Worm (Caenorhabditis elegans) whole organism, L1 larva: ENCODE measurements around the gene str-43.

ENCODE experiments used
- C04F5.9 ChIP-seq: sonication (generic microtip); optimal IDR thresholded peaks from 2 replicates; lab custom pipeline; 2016; ENCODE audit warnings: missing genetic modification characterization, missing compliant biosample characterization
- C34B4.2 ChIP-seq: sonication (generic microtip); optimal IDR thresholded peaks from 2 replicates; lab custom pipeline; 2017; ENCODE audit warnings: mild to moderate bottlenecking, missing genetic modification characterization, missing compliant biosample characterization
- F16B12.6 ChIP-seq: fragments of 150-350 bp; optimal IDR thresholded peaks from 2 replicates; lab custom pipeline; 2014; ENCODE audit warnings: missing biosample characterization, missing genetic modification characterization
- Y116A8C.19 ChIP-seq: sonication (generic microtip); optimal IDR thresholded peaks from 2 replicates; lab custom pipeline; 2016; ENCODE audit warnings: missing compliant biosample characterization, missing genetic modification characterization, borderline replicate concordance
- aha-1 ChIP-seq: fragments of 150-350 bp; optimal IDR thresholded peaks from 2 replicates; lab custom pipeline; 2014; ENCODE audit warnings: missing biosample characterization, missing genetic modification characterization
- ama-1 ChIP-seq: fragments of 150-350 bp; optimal IDR thresholded peaks from 2 replicates; lab custom pipeline; 2014
- ceh-82 ChIP-seq, 3 experiments: fragments of 150-350 bp in 1 of 3; sonication (generic microtip) in 2 of 3; optimal IDR thresholded peaks; 2 replicates each; lab custom pipeline; 2014 to 2017; ENCODE audit warnings: missing biosample characterization in 3 of 3, missing genetic modification characterization in 3 of 3
- ceh-88 ChIP-seq: fragments of 200-800 bp; sonication (Bioruptor generic); IDR thresholded peaks from 2 replicates; pipeline ENCODE4 v1.3.6; 2022; ENCODE audit warnings: missing genetic modification characterization, missing compliant biosample characterization
- dpl-1 ChIP-seq, 3 experiments: fragments of 150-350 bp in 2 of 3; sonication (generic microtip) in 1 of 3; optimal IDR thresholded peaks; 2 replicates each; lab custom pipeline; 2014 to 2017; ENCODE audit warnings: missing biosample characterization in 3 of 3, missing genetic modification characterization in 3 of 3, missing genetic modification reagents in 3 of 3
- dsc-1 ChIP-seq: sonication (generic microtip); optimal IDR thresholded peaks from 2 replicates; lab custom pipeline; 2016; ENCODE audit warnings: mild to moderate bottlenecking, missing genetic modification characterization, missing compliant biosample characterization
- efl-1 ChIP-seq, 4 experiments: fragments of 150-350 bp; optimal IDR thresholded peaks in 3 of 4; peaks in 1 of 4; 1 replicate in 1 of 4; 2 replicates in 3 of 4; lab custom pipeline; 2014; ENCODE audit warnings: missing biosample characterization in 2 of 4, missing genetic modification characterization in 2 of 4, missing genetic modification reagents in 2 of 4
- efl-3 ChIP-seq: fragments of 200-800 bp; sonication (Bioruptor generic); optimal IDR thresholded peaks from 2 replicates; lab custom pipeline; 2018; ENCODE audit warnings: mild to moderate bottlenecking, missing genetic modification characterization, missing compliant biosample characterization
- egl-13 ChIP-seq: sonication (generic microtip); optimal IDR thresholded peaks from 2 replicates; lab custom pipeline; 2016; ENCODE audit warnings: missing genotype, missing genetic modification reagents, missing genetic modification characterization, missing compliant biosample characterization
- egl-27 ChIP-seq, 2 experiments: fragments of 150-350 bp in 1 of 2; sonication (generic microtip); optimal IDR thresholded peaks; 3 replicates each; lab custom pipeline; 2017 to 2018; ENCODE audit warnings: missing biosample characterization in 2 of 2, missing genetic modification characterization in 2 of 2, missing genetic modification reagents in 2 of 2
- elt-3 ChIP-seq, 6 experiments: fragments of 150-350 bp in 1 of 6; sonication (generic microtip); optimal IDR thresholded peaks; 2 replicates each; lab custom pipeline; 2017 to 2018; ENCODE audit warnings: missing biosample characterization in 6 of 6, missing genetic modification characterization in 6 of 6, inconsistent platforms in 1 of 6
- fos-1 ChIP-seq: fragments of 150-350 bp; optimal IDR thresholded peaks from 2 replicates; lab custom pipeline; 2014; ENCODE audit warnings: missing biosample characterization, missing genetic modification characterization
- hlh-17 ChIP-seq: fragments of 200-800 bp; sonication (Bioruptor generic); optimal IDR thresholded peaks from 2 replicates; lab custom pipeline; 2018; ENCODE audit warnings: missing genetic modification characterization, mild to moderate bottlenecking, missing compliant biosample characterization, moderate library complexity, borderline replicate concordance
- hpl-2 ChIP-seq: fragments of 150-350 bp; optimal IDR thresholded peaks from 2 replicates; lab custom pipeline; 2014; ENCODE audit warnings: missing biosample characterization, missing genetic modification reagents, missing genetic modification characterization
- irx-1 ChIP-seq: sonication (generic microtip); optimal IDR thresholded peaks from 2 replicates; lab custom pipeline; 2016; ENCODE audit warnings: missing genetic modification characterization, missing compliant biosample characterization
- isw-1 ChIP-seq: fragments of 200-800 bp; sonication (Bioruptor generic); IDR thresholded peaks from 2 replicates; pipeline ENCODE4 v1.3.6; 2022; ENCODE audit warnings: missing genetic modification characterization, missing compliant biosample characterization
- mab-9 ChIP-seq: fragments of 200-800 bp; sonication (Bioruptor generic); IDR thresholded peaks from 2 replicates; pipeline ENCODE4 v1.3.6; 2022; ENCODE audit warnings: missing genetic modification reagents, missing genetic modification characterization, missing compliant biosample characterization
- mep-1 ChIP-seq: fragments of 150-350 bp; optimal IDR thresholded peaks from 2 replicates; lab custom pipeline; 2014; ENCODE audit warnings: missing biosample characterization, missing genetic modification characterization
- nhr-12 ChIP-seq: sonication (generic microtip); optimal IDR thresholded peaks from 2 replicates; lab custom pipeline; 2017; ENCODE audit warnings: missing biosample characterization, missing genetic modification characterization
- nhr-20 ChIP-seq: sonication (generic microtip); optimal IDR thresholded peaks from 2 replicates; lab custom pipeline; 2016; ENCODE audit warnings: mild to moderate bottlenecking, missing genetic modification characterization, missing compliant biosample characterization
- nhr-237 ChIP-seq: fragments of 150-350 bp; optimal IDR thresholded peaks from 2 replicates; lab custom pipeline; 2014; ENCODE audit warnings: missing biosample characterization, missing genetic modification characterization
- nhr-28 ChIP-seq: fragments of 150-350 bp; optimal IDR thresholded peaks from 2 replicates; lab custom pipeline; 2014; ENCODE audit warnings: missing biosample characterization, missing genetic modification characterization
- nhr-47 ChIP-seq: sonication (generic microtip); optimal IDR thresholded peaks from 2 replicates; lab custom pipeline; 2016; ENCODE audit warnings: mild to moderate bottlenecking, missing genetic modification characterization, moderate library complexity, missing compliant biosample characterization
- rnt-1 ChIP-seq: sonication (generic microtip); optimal IDR thresholded peaks from 2 replicates; lab custom pipeline; 2016; ENCODE audit warnings: mild to moderate bottlenecking, missing genetic modification characterization, moderate library complexity, missing compliant biosample characterization
- skn-1 ChIP-seq: fragments of 150-350 bp; optimal IDR thresholded peaks from 2 replicates; lab custom pipeline; 2014; ENCODE audit warnings: missing biosample characterization, missing genetic modification characterization
- tbx-2 ChIP-seq: sonication (generic microtip); optimal IDR thresholded peaks from 2 replicates; lab custom pipeline; 2016; ENCODE audit warnings: missing genetic modification characterization, missing compliant biosample characterization
- tlp-1 ChIP-seq: fragments of 150-350 bp; optimal IDR thresholded peaks from 2 replicates; lab custom pipeline; 2014; ENCODE audit warnings: missing biosample characterization, missing genetic modification characterization
- unc-130 ChIP-seq: fragments of 150-350 bp; optimal IDR thresholded peaks from 2 replicates; lab custom pipeline; 2017; ENCODE audit warnings: missing biosample characterization, missing genetic modification characterization, inconsistent platforms
- unc-86 ChIP-seq: sonication (generic microtip); optimal IDR thresholded peaks from 2 replicates; lab custom pipeline; 2016; ENCODE audit warnings: missing genetic modification characterization, missing compliant biosample characterization
- unc-98 ChIP-seq: fragments of 200-800 bp; sonication (Bioruptor generic); IDR thresholded peaks from 2 replicates; pipeline ENCODE4 v1.3.6; 2022; ENCODE audit warnings: missing genetic modification characterization, missing compliant biosample characterization
- vab-15 ChIP-seq: sonication (generic microtip); optimal IDR thresholded peaks from 2 replicates; lab custom pipeline; 2017; ENCODE audit warnings: missing genotype, mild to moderate bottlenecking, missing genetic modification characterization, missing compliant biosample characterization
- zag-1 ChIP-seq: fragments of 150-350 bp; optimal IDR thresholded peaks from 2 replicates; lab custom pipeline; 2014; ENCODE audit warnings: missing biosample characterization, missing genetic modification characterization
- ztf-4 ChIP-seq: fragments of 150-350 bp; optimal IDR thresholded peaks from 2 replicates; lab custom pipeline; 2014; ENCODE audit warnings: missing biosample characterization, missing genetic modification characterization

Gene str-43

ce11 chrV:15752049-15752448, at the start of gene str-43:
str-43 (minus strand) TSS chrV:15752149.
- TF ChIP-seq fos-1 (no peak), ceh-88 (GFP tag; lab: Robert Waterston, UW) (no peak), unc-130 (tag; lab: Kevin White, UChicago) (no peak), egl-13 (tag; lab: Kevin White, UChicago) (no peak), aha-1 (tag; lab: Kevin White, UChicago) (no peak), F16B12.6 (no peak), skn-1 (no peak), irx-1 (tag; lab: Kevin White, UChicago) (no peak)

DNA sequence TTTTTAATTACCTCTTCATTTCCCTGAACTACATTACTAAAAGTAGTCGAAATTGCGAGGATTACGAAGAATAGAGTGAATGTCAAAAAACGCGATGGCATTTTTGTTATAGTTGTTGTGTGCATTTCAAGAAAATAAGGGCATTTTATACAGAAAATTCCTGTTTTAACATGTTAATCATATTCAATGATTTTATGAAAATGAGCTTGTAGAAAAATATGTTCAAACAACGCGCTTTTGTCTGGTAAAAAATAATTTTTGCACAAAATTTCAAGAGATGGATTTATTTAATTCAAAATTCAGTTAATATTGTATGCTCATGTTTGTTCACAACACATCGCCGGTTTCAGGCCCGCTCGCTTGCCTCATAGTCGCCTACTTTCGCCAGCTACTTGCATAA, 46.2 kb upstream of the str-43 start, which contains the start of gene T26E4.10:
Gene T26E4.10, minus strand, starts transcription at position 101 of the 400 bp plus-strand sequence.
- TF ChIP-seq efl-3, result no peak
- TF ChIP-seq tlp-1 (tag; lab: Kevin White, UChicago), result no peak

ce11 chrV:15796087-15796486, 44.1 kb upstream of the str-43 start, which contains the start of gene nhr-223:
nhr-223 (plus strand) TSS chrV:15796387.
- no peak for TF ChIP-seq unc-86 (tag; lab: Kevin White, UChicago)
- no peak for TF ChIP-seq Y116A8C.19 (tag; lab: Kevin White, UChicago)
- TF ChIP-seq ceh-82 (tag; optimal IDR thresholded peaks at IDR 0.05; lab: Kevin White, UChicago), result no peak
- TF ChIP-seq unc-98 (GFP tag; lab: Robert Waterston, UW), result no peak
- no peak for TF ChIP-seq egl-13 (tag; lab: Kevin White, UChicago)
- no peak for TF ChIP-seq ama-1
- TF ChIP-seq C04F5.9 (tag; lab: Kevin White, UChicago), result no peak
- TF ChIP-seq fos-1, result no peak
- no peak for TF ChIP-seq elt-3 (tag; optimal IDR thresholded peaks at IDR 0.05; lab: Kevin White, UChicago)
- TF ChIP-seq C34B4.2 (tag; lab: Kevin White, UChicago), result no peak
- TF ChIP-seq vab-15 (tag; lab: Kevin White, UChicago), result no peak
- TF ChIP-seq hlh-17 (GFP tag; lab: Kevin White, UChicago), result no peak
- no peak for TF ChIP-seq efl-1 (optimal IDR thresholded peaks at IDR 0.05; lab: Kevin White, UChicago)
- no peak for TF ChIP-seq efl-1 (GFP tag; optimal IDR thresholded peaks at IDR 0.05 in 1 of 2; lab: Kevin White, UChicago)
- no peak for TF ChIP-seq hpl-2
- no peak for TF ChIP-seq nhr-237 (tag; lab: Kevin White, UChicago)
- TF ChIP-seq tbx-2 (tag; lab: Kevin White, UChicago), result no peak
- no peak for TF ChIP-seq nhr-12 (tag; lab: Kevin White, UChicago)
- TF ChIP-seq nhr-47 (tag; lab: Kevin White, UChicago), result no peak

- no peak for TF ChIP-seq rnt-1 (tag; lab: Kevin White, UChicago)
- no peak for TF ChIP-seq Y116A8C.19 (tag; lab: Kevin White, UChicago)
- TF ChIP-seq mab-9 (GFP tag; lab: Robert Waterston, UW), result no peak
- no peak for TF ChIP-seq egl-27 (tag; optimal IDR thresholded peaks at IDR 0.05; lab: Kevin White, UChicago)
- no peak for TF ChIP-seq isw-1 (GFP tag; lab: Robert Waterston, UW)
- no peak for TF ChIP-seq dsc-1 (tag; lab: Kevin White, UChicago)
- no peak for TF ChIP-seq nhr-28
- TF ChIP-seq nhr-20 (tag; lab: Kevin White, UChicago), result no peak
- TF ChIP-seq zag-1 (tag; lab: Kevin White, UChicago), result no peak
- no peak for TF ChIP-seq mep-1
- no peak for TF ChIP-seq fos-1
- no peak for TF ChIP-seq ztf-4 (tag; lab: Kevin White, UChicago)
- no peak for TF ChIP-seq dpl-1 (GFP tag; optimal IDR thresholded peaks at IDR 0.05; lab: Kevin White, UChicago)
Observed at ce11 chrV:15793270-15793669, 41.3 kb upstream of the str-43 start, which contains the start of gene T26E4.7. T26E4.7 (plus strand) TSS chrV:15793570.
